Worm (Caenorhabditis elegans) whole organism, L2 larva: Measurements from ENCODE around the gene F07G11.4.
"Not testable (repeated sequence)": the region's sequence is repeated elsewhere in the genome, so short reads cannot be mapped to it uniquely, and the experiment has no call there.

Experiments
- elt-1 ChIP-seq: fragments of 150-350 bp; optimal IDR thresholded peaks from 2 replicates; lab custom pipeline; 2014; ENCODE audit warnings: missing biosample characterization, missing genetic modification characterization
- ztf-1 ChIP-seq: fragments of 200-800 bp; sonication (Bioruptor generic); conservative IDR thresholded peaks from 2 replicates; pipeline ENCODE4 v1.3.6; 2022; ENCODE audit warnings: missing genetic modification characterization, missing compliant biosample characterization

ce11 chrV:7337218-7337617, 42.0 kb upstream of the F07G11.4 start, which contains the start of gene F10G2.7:
- TF ChIP-seq ztf-1; elt-1 (tag; lab: Kevin White, UChicago): not testable (repeated sequence)
